Worm (Caenorhabditis elegans) whole organism, L1 larva: ENCODE measurements around the gene sma-3.

ENCODE experiments used
- C16A3.4 ChIP-seq: fragments of 150-350 bp; optimal IDR thresholded peaks from 2 replicates; lab custom pipeline; 2014; ENCODE audit warnings: missing biosample characterization, missing genetic modification characterization
- F16B12.6 ChIP-seq: fragments of 150-350 bp; optimal IDR thresholded peaks from 2 replicates; lab custom pipeline; 2014; ENCODE audit warnings: missing biosample characterization, missing genetic modification characterization
- Y116A8C.19 ChIP-seq: sonication (generic microtip); optimal IDR thresholded peaks from 2 replicates; lab custom pipeline; 2016; ENCODE audit warnings: missing compliant biosample characterization, missing genetic modification characterization, borderline replicate concordance
- aha-1 ChIP-seq: fragments of 150-350 bp; optimal IDR thresholded peaks from 2 replicates; lab custom pipeline; 2014; ENCODE audit warnings: missing biosample characterization, missing genetic modification characterization
- blmp-1 ChIP-seq: fragments of 150-350 bp; optimal IDR thresholded peaks from 2 replicates; lab custom pipeline; 2014; ENCODE audit warnings: missing biosample characterization, missing genetic modification characterization
- ceh-63 ChIP-seq: fragments of 200-800 bp; sonication (Bioruptor generic); optimal IDR thresholded peaks from 2 replicates; lab custom pipeline; 2018; ENCODE audit warnings: mild to moderate bottlenecking, missing genetic modification characterization, missing compliant biosample characterization
- ceh-8 ChIP-seq: fragments of 200-800 bp; sonication (Bioruptor generic); optimal IDR thresholded peaks from 2 replicates; lab custom pipeline; 2018; ENCODE audit warnings: mild to moderate bottlenecking, missing genetic modification characterization, moderate library complexity, missing compliant biosample characterization
- dsc-1 ChIP-seq: sonication (generic microtip); optimal IDR thresholded peaks from 2 replicates; lab custom pipeline; 2016; ENCODE audit warnings: mild to moderate bottlenecking, missing genetic modification characterization, missing compliant biosample characterization
- efl-1 ChIP-seq, 4 experiments: fragments of 150-350 bp; optimal IDR thresholded peaks in 3 of 4; peaks in 1 of 4; 1 replicate in 1 of 4; 2 replicates in 3 of 4; lab custom pipeline; 2014; ENCODE audit warnings: missing biosample characterization in 2 of 4, missing genetic modification characterization in 2 of 4, missing genetic modification reagents in 2 of 4
- efl-3 ChIP-seq: fragments of 200-800 bp; sonication (Bioruptor generic); optimal IDR thresholded peaks from 2 replicates; lab custom pipeline; 2018; ENCODE audit warnings: mild to moderate bottlenecking, missing genetic modification characterization, missing compliant biosample characterization
- egl-13 ChIP-seq: sonication (generic microtip); optimal IDR thresholded peaks from 2 replicates; lab custom pipeline; 2016; ENCODE audit warnings: missing genotype, missing genetic modification reagents, missing genetic modification characterization, missing compliant biosample characterization
- elt-2 ChIP-seq: sonication (generic microtip); optimal IDR thresholded peaks from 2 replicates; lab custom pipeline; 2016; ENCODE audit warnings: missing genetic modification characterization, mild to moderate bottlenecking, inconsistent platforms, missing compliant biosample characterization, missing genetic modification reagents
- elt-3 ChIP-seq, 6 experiments: fragments of 150-350 bp in 1 of 6; sonication (generic microtip); optimal IDR thresholded peaks; 2 replicates each; lab custom pipeline; 2017 to 2018; ENCODE audit warnings: missing biosample characterization in 6 of 6, missing genetic modification characterization in 6 of 6, inconsistent platforms in 1 of 6
- fos-1 ChIP-seq: fragments of 150-350 bp; optimal IDR thresholded peaks from 2 replicates; lab custom pipeline; 2014; ENCODE audit warnings: missing biosample characterization, missing genetic modification characterization
- hlh-17 ChIP-seq: fragments of 200-800 bp; sonication (Bioruptor generic); optimal IDR thresholded peaks from 2 replicates; lab custom pipeline; 2018; ENCODE audit warnings: missing genetic modification characterization, mild to moderate bottlenecking, missing compliant biosample characterization, moderate library complexity, borderline replicate concordance
- hpl-2 ChIP-seq: fragments of 150-350 bp; optimal IDR thresholded peaks from 2 replicates; lab custom pipeline; 2014; ENCODE audit warnings: missing biosample characterization, missing genetic modification reagents, missing genetic modification characterization
- irx-1 ChIP-seq: sonication (generic microtip); optimal IDR thresholded peaks from 2 replicates; lab custom pipeline; 2016; ENCODE audit warnings: missing genetic modification characterization, missing compliant biosample characterization
- jun-1 ChIP-seq: fragments of 150-350 bp; optimal IDR thresholded peaks from 2 replicates; lab custom pipeline; 2014; ENCODE audit warnings: missing biosample characterization, missing genetic modification reagents, missing genetic modification characterization
- lin-14 ChIP-seq: fragments of 200-800 bp; sonication (Bioruptor generic); optimal IDR thresholded peaks from 2 replicates; lab custom pipeline; 2018; ENCODE audit warnings: mild to moderate bottlenecking, missing genetic modification characterization, moderate library complexity, missing compliant biosample characterization
- lin-35 ChIP-seq, 2 experiments: fragments of 150-350 bp; optimal IDR thresholded peaks; 2 replicates each; lab custom pipeline; 2014; ENCODE audit warnings: missing biosample characterization in 2 of 2, missing genetic modification characterization in 2 of 2, missing genetic modification reagents in 2 of 2
- lin-39 ChIP-seq: fragments of 150-350 bp; optimal IDR thresholded peaks from 2 replicates; lab custom pipeline; 2014; ENCODE audit warnings: missing biosample characterization, missing genetic modification reagents, missing genetic modification characterization
- lir-3 ChIP-seq: sonication (generic microtip); optimal IDR thresholded peaks from 2 replicates; lab custom pipeline; 2016; ENCODE audit warnings: mild to moderate bottlenecking, missing genetic modification characterization, moderate library complexity, missing compliant biosample characterization; ENCODE audit not compliant: poor library complexity
- lsy-2 ChIP-seq, 2 experiments: fragments of 150-350 bp; optimal IDR thresholded peaks; 2 replicates each; lab custom pipeline; 2014; ENCODE audit warnings: missing biosample characterization in 2 of 2, missing genetic modification characterization in 2 of 2
- mab-9 ChIP-seq: fragments of 200-800 bp; sonication (Bioruptor generic); IDR thresholded peaks from 2 replicates; pipeline ENCODE4 v1.3.6; 2022; ENCODE audit warnings: missing genetic modification reagents, missing genetic modification characterization, missing compliant biosample characterization
- mep-1 ChIP-seq: fragments of 150-350 bp; optimal IDR thresholded peaks from 2 replicates; lab custom pipeline; 2014; ENCODE audit warnings: missing biosample characterization, missing genetic modification characterization
- nhr-11 ChIP-seq: fragments of 150-350 bp; optimal IDR thresholded peaks from 2 replicates; lab custom pipeline; 2014; ENCODE audit warnings: missing biosample characterization, missing genetic modification characterization
- nhr-19 ChIP-seq: fragments of 200-800 bp; sonication (Bioruptor generic); conservative IDR thresholded peaks from 2 replicates; pipeline ENCODE4 v1.3.6; 2022; ENCODE audit warnings: missing genetic modification characterization, missing compliant biosample characterization
- nhr-237 ChIP-seq: fragments of 150-350 bp; optimal IDR thresholded peaks from 2 replicates; lab custom pipeline; 2014; ENCODE audit warnings: missing biosample characterization, missing genetic modification characterization
- nhr-71 ChIP-seq: sonication (generic microtip); optimal IDR thresholded peaks from 2 replicates; lab custom pipeline; 2016; ENCODE audit warnings: mild to moderate bottlenecking, missing genetic modification characterization, moderate library complexity, missing compliant biosample characterization
- nhr-84 ChIP-seq: sonication (generic microtip); optimal IDR thresholded peaks from 2 replicates; lab custom pipeline; 2017; ENCODE audit warnings: missing biosample characterization, missing genetic modification characterization
- nhr-85 ChIP-seq: sonication (generic microtip); peaks from one replicate; lab custom pipeline; 2016; ENCODE audit warnings: missing genetic modification characterization, inconsistent platforms, missing compliant biosample characterization
- nhr-90 ChIP-seq: sonication (generic microtip); optimal IDR thresholded peaks from 2 replicates; lab custom pipeline; 2016; ENCODE audit warnings: mild to moderate bottlenecking, missing genetic modification characterization, missing compliant biosample characterization; ENCODE audit not compliant: poor library complexity
- pqm-1 ChIP-seq: sonication (generic microtip); optimal IDR thresholded peaks from 3 replicates; lab custom pipeline; 2017; ENCODE audit warnings: missing biosample characterization, missing genetic modification characterization
- rnt-1 ChIP-seq: sonication (generic microtip); optimal IDR thresholded peaks from 2 replicates; lab custom pipeline; 2016; ENCODE audit warnings: mild to moderate bottlenecking, missing genetic modification characterization, moderate library complexity, missing compliant biosample characterization
- snu-23 ChIP-seq: sonication (generic microtip); optimal IDR thresholded peaks from 2 replicates; lab custom pipeline; 2016; ENCODE audit warnings: missing genetic modification characterization, missing compliant biosample characterization
- sox-4 ChIP-seq: sonication (generic microtip); optimal IDR thresholded peaks from 2 replicates; lab custom pipeline; 2016; ENCODE audit warnings: missing genetic modification characterization, missing compliant biosample characterization
- sptf-1 ChIP-seq: fragments of 150-350 bp; optimal IDR thresholded peaks from 2 replicates; lab custom pipeline; 2014; ENCODE audit warnings: missing biosample characterization, missing genetic modification characterization
- swsn-7 ChIP-seq: sonication (generic microtip); optimal IDR thresholded peaks from 2 replicates; lab custom pipeline; 2016; ENCODE audit warnings: missing genetic modification characterization, missing compliant biosample characterization
- tlp-1 ChIP-seq: fragments of 150-350 bp; optimal IDR thresholded peaks from 2 replicates; lab custom pipeline; 2014; ENCODE audit warnings: missing biosample characterization, missing genetic modification characterization
- unc-130 ChIP-seq: fragments of 150-350 bp; optimal IDR thresholded peaks from 2 replicates; lab custom pipeline; 2017; ENCODE audit warnings: missing biosample characterization, missing genetic modification characterization, inconsistent platforms
- unc-30 ChIP-seq: sonication (generic microtip); optimal IDR thresholded peaks from 2 replicates; lab custom pipeline; 2017; ENCODE audit warnings: missing biosample characterization, missing genetic modification characterization
- unc-86 ChIP-seq: sonication (generic microtip); optimal IDR thresholded peaks from 2 replicates; lab custom pipeline; 2016; ENCODE audit warnings: missing genetic modification characterization, missing compliant biosample characterization
- vab-15 ChIP-seq: sonication (generic microtip); optimal IDR thresholded peaks from 2 replicates; lab custom pipeline; 2017; ENCODE audit warnings: missing genotype, mild to moderate bottlenecking, missing genetic modification characterization, missing compliant biosample characterization
- zip-4 ChIP-seq: fragments of 200-800 bp; sonication (Bioruptor generic); optimal IDR thresholded peaks from 2 replicates; lab custom pipeline; 2018; ENCODE audit warnings: mild to moderate bottlenecking, missing genetic modification characterization, moderate library complexity, missing compliant biosample characterization

The sma-3 gene

ce11 chrIII:6863901-6864300 is at the start of gene sma-3:
Gene sma-3 (minus strand): TSS chrIII:6863968.
- TF ChIP-seq aha-1 (tag; lab: Kevin White, UChicago) (no peak), elt-3 (tag; optimal IDR thresholded peaks at IDR 0.05; lab: Kevin White, UChicago) (peak in 3 of 6 experiments; percentile 18 to 81 (median 19)), lin-14 (GFP tag; lab: Kevin White, UChicago) (peak; percentile 64), nhr-84 (tag; lab: Kevin White, UChicago) (no peak), blmp-1 (tag; lab: Kevin White, UChicago) (peak; percentile 96), efl-1 (optimal IDR thresholded peaks at IDR 0.05; lab: Kevin White, UChicago) (no peak), efl-1 (GFP tag; optimal IDR thresholded peaks at IDR 0.05 in 1 of 2; lab: Kevin White, UChicago) (peak in 1 of 2 experiments; percentile 74), egl-13 (tag; lab: Kevin White, UChicago) (no peak), fos-1 (no peak), lin-35 (GFP tag; optimal IDR thresholded peaks at IDR 0.05; lab: Kevin White, UChicago) (peak in 1 of 2 experiments; percentile 22), zip-4 (GFP tag; lab: Kevin White, UChicago) (no peak), hpl-2 (no peak), vab-15 (tag; lab: Kevin White, UChicago) (no peak), snu-23 (GFP tag; lab: Kevin White, UChicago) (peak; percentile 3), tlp-1 (tag; lab: Kevin White, UChicago) (no peak), dsc-1 (tag; lab: Kevin White, UChicago) (no peak), lsy-2 (tag; optimal IDR thresholded peaks at IDR 0.05; lab: Kevin White, UChicago) (peak in 1 of 2 experiments; percentile 16), elt-2 (tag; lab: Kevin White, UChicago) (peak; percentile 10), mep-1 (tag; lab: Kevin White, UChicago) (peak; percentile 7), sox-4 (tag; lab: Kevin White, UChicago) (no peak), swsn-7 (tag; lab: Kevin White, UChicago) (no peak), ceh-63 (GFP tag; lab: Kevin White, UChicago) (no peak), nhr-71 (tag; lab: Kevin White, UChicago) (no peak), hlh-17 (GFP tag; lab: Kevin White, UChicago) (no peak), unc-30 (tag; lab: Kevin White, UChicago) (no peak), Y116A8C.19 (tag; lab: Kevin White, UChicago) (no peak), lin-39 (tag; lab: Kevin White, UChicago) (no peak)

- TF ChIP-seq ceh-8 (GFP tag; lab: Kevin White, UChicago) (no peak), lin-14 (GFP tag; lab: Kevin White, UChicago) (peak; percentile 2), nhr-11 (tag; lab: Kevin White, UChicago) (no peak)
- TF ChIP-seq, all 84 proteins: peak for 1
These were observed 48.6 kb upstream of the sma-3 start, which contains the start of gene pdf-1 for ce11 chrIII:6912381-6912780. Gene pdf-1 (minus strand): TSS chrIII:6912481.

- TF ChIP-seq unc-130 (tag; lab: Kevin White, UChicago) (peak; percentile 10), C16A3.4 (tag; lab: Kevin White, UChicago) (no peak)
These were observed 42.6 kb upstream of the sma-3 start, which contains the start of gene T07E3.2 for ce11 chrIII:6906409-6906808. Gene T07E3.2 (plus strand): TSS chrIII:6906709.

- TF ChIP-seq efl-1 (optimal IDR thresholded peaks at IDR 0.05; lab: Kevin White, UChicago) (no peak), efl-1 (GFP tag; optimal IDR thresholded peaks at IDR 0.05 in 1 of 2; lab: Kevin White, UChicago) (peak in 1 of 2 experiments; percentile 58), nhr-90 (tag; lab: Kevin White, UChicago) (no peak), ceh-63 (GFP tag; lab: Kevin White, UChicago) (no peak), nhr-84 (tag; lab: Kevin White, UChicago) (no peak), lir-3 (no peak), pqm-1 (tag; lab: Kevin White, UChicago) (no peak), hlh-17 (GFP tag; lab: Kevin White, UChicago) (no peak), elt-3 (tag; optimal IDR thresholded peaks at IDR 0.05; lab: Kevin White, UChicago) (no peak), dsc-1 (tag; lab: Kevin White, UChicago) (no peak), F16B12.6 (tag; lab: Kevin White, UChicago) (no peak), efl-3 (no peak), jun-1 (tag; lab: Kevin White, UChicago) (no peak), sptf-1 (tag; lab: Kevin White, UChicago) (no peak), lin-14 (GFP tag; lab: Kevin White, UChicago) (peak; percentile 6), lsy-2 (tag; optimal IDR thresholded peaks at IDR 0.05; lab: Kevin White, UChicago) (peak in 1 of 2 experiments; percentile 51), unc-86 (no peak), nhr-19 (no peak), irx-1 (no peak), unc-130 (tag; lab: Kevin White, UChicago) (no peak), nhr-237 (tag; lab: Kevin White, UChicago) (no peak), ceh-8 (GFP tag; lab: Kevin White, UChicago) (no peak), tlp-1 (tag; lab: Kevin White, UChicago) (no peak), swsn-7 (tag; lab: Kevin White, UChicago) (no peak), rnt-1 (peak; percentile 52), mab-9 (GFP tag; lab: Robert Waterston, UW) (no peak), nhr-85 (tag; lab: Kevin White, UChicago) (no peak)
These were observed 40.7 kb upstream of the sma-3 start for ce11 chrIII:6904468-6904867.
